Worm (Caenorhabditis elegans) whole organism, late embryonic: Measurements from ENCODE around the gene C40H5.2.

Source experiments
- Y22D7AL.16 ChIP-seq: sonication (generic microtip); optimal IDR thresholded peaks from 2 replicates; lab custom pipeline; 2016; ENCODE audit warnings: missing genetic modification characterization, missing compliant biosample characterization
- ceh-30 ChIP-seq: fragments of 150-350 bp; optimal IDR thresholded peaks from 2 replicates; lab custom pipeline; 2014; ENCODE audit warnings: missing biosample characterization, missing genetic modification characterization
- ceh-6 ChIP-seq: fragments of 200-800 bp; sonication (Bioruptor generic); optimal IDR thresholded peaks from 2 replicates; lab custom pipeline; 2018; ENCODE audit warnings: mild to moderate bottlenecking, missing genetic modification characterization, missing compliant biosample characterization
- ets-4 ChIP-seq: sonication (generic microtip); optimal IDR thresholded peaks from 2 replicates; lab custom pipeline; 2016; ENCODE audit warnings: missing genetic modification characterization, missing compliant biosample characterization
- fax-1 ChIP-seq: sonication (generic microtip); optimal IDR thresholded peaks from 2 replicates; lab custom pipeline; 2016; ENCODE audit warnings: missing genotype, missing genetic modification characterization, missing compliant biosample characterization
- mec-3 ChIP-seq: sonication (generic microtip); optimal IDR thresholded peaks from 2 replicates; lab custom pipeline; 2016; ENCODE audit warnings: borderline replicate concordance, missing genetic modification characterization, missing compliant biosample characterization
- odd-2 ChIP-seq: sonication (generic microtip); optimal IDR thresholded peaks from 2 replicates; lab custom pipeline; 2017; ENCODE audit warnings: antibody characterized with exemption, mild to moderate bottlenecking, missing genetic modification characterization, missing compliant biosample characterization
- pqm-1 ChIP-seq: sonication (generic microtip); optimal IDR thresholded peaks from 2 replicates; lab custom pipeline; 2016; ENCODE audit warnings: missing genetic modification characterization, missing compliant biosample characterization
- rnt-1 ChIP-seq: sonication (generic microtip); optimal IDR thresholded peaks from 2 replicates; lab custom pipeline; 2016; ENCODE audit warnings: missing genetic modification characterization, missing compliant biosample characterization
- tbx-2 ChIP-seq: sonication (generic microtip); optimal IDR thresholded peaks from 2 replicates; lab custom pipeline; 2016; ENCODE audit warnings: missing genetic modification characterization, missing compliant biosample characterization
- unc-86 ChIP-seq: sonication (generic microtip); optimal IDR thresholded peaks from 2 replicates; lab custom pipeline; 2016; ENCODE audit warnings: missing genetic modification characterization, missing compliant biosample characterization

DNA sequence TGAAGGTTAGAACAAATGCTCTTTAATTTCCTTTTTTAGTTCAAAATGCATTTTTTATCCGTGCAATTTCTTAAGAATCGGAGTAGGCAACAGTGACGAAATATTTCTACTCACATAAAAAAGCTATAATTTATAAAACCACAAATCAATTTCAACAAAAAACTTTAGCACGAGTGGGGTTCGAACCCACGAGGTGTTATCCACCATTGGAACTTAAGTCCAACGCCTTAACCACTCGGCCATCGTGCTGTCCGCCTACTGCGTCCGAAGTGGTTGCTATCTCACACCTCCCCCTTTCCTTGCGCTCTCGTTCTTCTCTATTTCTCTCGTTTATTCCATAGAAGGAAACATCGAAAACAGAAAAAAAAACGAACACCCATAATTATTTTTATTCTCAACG is 11.8 kb downstream of the C40H5.2 start:
- TF ChIP-seq fax-1 (tag; lab: Kevin White, UChicago) (peak; percentile 69), rnt-1 (tag; lab: Kevin White, UChicago) (peak; percentile 67), ceh-6 (GFP tag; lab: Kevin White, UChicago) (peak; percentile 81), pqm-1 (tag; lab: Kevin White, UChicago) (no peak), ets-4 (tag; lab: Kevin White, UChicago) (peak; percentile 28), mec-3 (tag; lab: Kevin White, UChicago) (no peak), Y22D7AL.16 (tag; lab: Kevin White, UChicago) (peak; percentile 65), odd-2 (tag; lab: Kevin White, UChicago) (peak; percentile 36), unc-86 (tag; lab: Kevin White, UChicago) (peak; percentile 80), tbx-2 (tag; lab: Kevin White, UChicago) (peak; percentile 78), ceh-30 (tag; lab: Kevin White, UChicago) (no peak)
